ENCODE assay signal across 1 fruit fly cellular context in genomic region chr2L:297480-298284, dm6.
TF ChIP-seq lines count a peak whose summit lies in the region.

TSS of gene Pi3K21B (plus strand) at chr2L:297880.

TF ChIP-seq in whole organism, embryonic, 481 proteins besides CTCF, POLR2A, EP300 and RAD21 (continued from another document and continues in another):
- TF ChIP-seq Asciz (GFP tag; optimal IDR thresholded peaks at IDR 0.05; lab: Kevin White, UChicago) (peak; percentile 67), ewg (GFP tag; optimal IDR thresholded peaks at IDR 0.05; lab: Kevin White, UChicago) (peak; percentile 74), az2 (GFP tag; optimal IDR thresholded peaks at IDR 0.05; lab: Kevin White, UChicago) (peak; percentile 87), B-H1 (GFP tag; IDR thresholded peaks at IDR 0.05; lab: Robert Waterston, UW) (peak; percentile 74), CG6791 (GFP tag; IDR thresholded peaks at IDR 0.05; lab: Robert Waterston, UW; ENCODE audit: partially characterized antibody) (peak; percentile 73), GATAe (GFP tag; conservative IDR thresholded peaks at IDR 0.05; lab: Robert Waterston, UW) (no peak), run (tag; optimal IDR thresholded peaks at IDR 0.05; lab: Kevin White, UChicago) (peak; percentile 67), Lim3 (GFP tag; IDR thresholded peaks at IDR 0.05; lab: Robert Waterston, UW) (no peak), CoRest (tag; optimal IDR thresholded peaks at IDR 0.05; lab: Kevin White, UChicago) (peak; percentile 95), Tbp (GFP tag; optimal IDR thresholded peaks at IDR 0.05; lab: Kevin White, UChicago) (no peak), tio (GFP tag; optimal IDR thresholded peaks at IDR 0.05; lab: Kevin White, UChicago) (peak; percentile 93), cg (GFP tag; optimal IDR thresholded peaks at IDR 0.05; lab: Kevin White, UChicago) (peak; percentile 98), CG17612 (GFP tag; IDR thresholded peaks at IDR 0.05; lab: Robert Waterston, UW) (peak; percentile 52; the same call in 1 of the 2 replicates), HLH3B (GFP tag; IDR thresholded peaks at IDR 0.05; lab: Robert Waterston, UW) (peak; percentile 69), CG2116 (GFP tag; optimal IDR thresholded peaks at IDR 0.05; lab: Kevin White, UChicago) (peak; percentile 81), CG11085 (GFP tag; IDR thresholded peaks at IDR 0.05; lab: Robert Waterston, UW) (peak; percentile 54; the same call in 1 of the 2 replicates), Hr78 (GFP tag; optimal IDR thresholded peaks at IDR 0.05; lab: Kevin White, UChicago) (peak in 1 of 2 experiments; percentile 27), salm (tag; optimal IDR thresholded peaks at IDR 0.05; lab: Kevin White, UChicago) (peak; percentile 60), nerfin-2 (GFP tag; IDR thresholded peaks at IDR 0.05; lab: Robert Waterston, UW; ENCODE audit: partially characterized antibody) (no peak), phol (tag; optimal IDR thresholded peaks at IDR 0.05; lab: Kevin White, UChicago) (peak; percentile 93), cas (GFP tag; IDR thresholded peaks at IDR 0.05; lab: Robert Waterston, UW) (peak; percentile 30; the same call in 1 of the 2 replicates), Camta (GFP tag; optimal IDR thresholded peaks at IDR 0.05; lab: Kevin White, UChicago) (peak; percentile 90), ttk (GFP tag; IDR thresholded peaks at IDR 0.05; lab: Robert Waterston, UW) (peak; percentile 84), CG12769 (tag; optimal IDR thresholded peaks at IDR 0.05; lab: Kevin White, UChicago) (peak; percentile 81), Hand (GFP tag; optimal IDR thresholded peaks at IDR 0.05; lab: Kevin White, UChicago) (peak; percentile 73), Ets97D (GFP tag; optimal IDR thresholded peaks at IDR 0.05; lab: Kevin White, UChicago) (peak; percentile 88), Jarid2 (GFP tag; optimal IDR thresholded peaks at IDR 0.05; lab: Kevin White, UChicago) (peak; percentile 59), nmo (GFP tag; optimal IDR thresholded peaks at IDR 0.05; lab: Kevin White, UChicago) (peak; percentile 93), slbo (GFP tag; IDR thresholded peaks at IDR 0.05; lab: Robert Waterston, UW) (peak; percentile 96), CG3281 (GFP tag; optimal IDR thresholded peaks at IDR 0.05; lab: Kevin White, UChicago) (peak; percentile 94), Sry-δ (GFP tag; optimal IDR thresholded peaks at IDR 0.05; lab: Kevin White, UChicago) (peak; percentile 62), CG43689 (GFP tag; IDR thresholded peaks at IDR 0.05; lab: Robert Waterston, UW) (no peak; the same call in none of the 2 replicates), sob (GFP tag; IDR thresholded peaks at IDR 0.05; lab: Robert Waterston, UW) (peak; percentile 93), trh (GFP tag; optimal IDR thresholded peaks at IDR 0.05; lab: Kevin White, UChicago) (peak; percentile 78), CG5953 (GFP tag; IDR thresholded peaks at IDR 0.05; lab: Robert Waterston, UW) (peak; percentile 82), CG6854 (GFP tag; optimal IDR thresholded peaks at IDR 0.05; lab: Kevin White, UChicago) (peak; percentile 29), dimm (GFP tag; IDR thresholded peaks at IDR 0.05; lab: Robert Waterston, UW) (peak; percentile 64), CG4404 (GFP tag; IDR thresholded peaks at IDR 0.05; lab: Robert Waterston, UW) (peak; percentile 77), HHEX (GFP tag; optimal IDR thresholded peaks at IDR 0.05; lab: Kevin White, UChicago) (peak; percentile 85), tll (GFP tag; optimal IDR thresholded peaks at IDR 0.05; lab: Kevin White, UChicago) (no peak), cato (GFP tag; optimal IDR thresholded peaks at IDR 0.05; lab: Kevin White, UChicago; ENCODE audit: borderline replicate concordance) (peak; percentile 84), Awh (GFP tag; IDR thresholded peaks at IDR 0.05; lab: Robert Waterston, UW) (0 out of 2 replicates have a peak, but pooled peaks have one; percentile 51), pan (optimal IDR thresholded peaks at IDR 0.05; lab: Kevin White, UChicago) (no peak), pan (GFP tag; optimal IDR thresholded peaks at IDR 0.05 in 1 of 2, IDR thresholded peaks at IDR 0.05 in 1 of 2) (peak in 1 of 2 experiments; percentile 75), CG9817 (tag; optimal IDR thresholded peaks at IDR 0.05; lab: Kevin White, UChicago) (peak; percentile 93), CG10431 (GFP tag; optimal IDR thresholded peaks at IDR 0.05; lab: Kevin White, UChicago) (peak; percentile 78), hbn (GFP tag; IDR thresholded peaks at IDR 0.05; lab: Robert Waterston, UW; ENCODE audit: partially characterized antibody) (no peak), CG7839 (tag; optimal IDR thresholded peaks at IDR 0.05; lab: Kevin White, UChicago) (peak; percentile 91), CG9727 (GFP tag; optimal IDR thresholded peaks at IDR 0.05; lab: Kevin White, UChicago) (peak; percentile 87), CG10267 (tag; optimal IDR thresholded peaks at IDR 0.05; lab: Kevin White, UChicago) (peak; percentile 98), E2f2 (GFP tag; IDR thresholded peaks at IDR 0.05; lab: Robert Waterston, UW) (peak; percentile 88), Dip3 (GFP tag; optimal IDR thresholded peaks at IDR 0.05; lab: Kevin White, UChicago) (peak; percentile 95), Med (GFP tag; lab: Kevin White, UChicago) (peak; percentile 99), slp2 (GFP tag; optimal IDR thresholded peaks at IDR 0.05; lab: Kevin White, UChicago) (peak; percentile 78), CG17385 (GFP tag; optimal IDR thresholded peaks at IDR 0.05; lab: Kevin White, UChicago) (peak; percentile 83), so (GFP tag; IDR thresholded peaks at IDR 0.05; lab: Robert Waterston, UW) (peak; percentile 83), corto (GFP tag; optimal IDR thresholded peaks at IDR 0.05; lab: Kevin White, UChicago) (peak; percentile 78), nom (GFP tag; optimal IDR thresholded peaks at IDR 0.05; lab: Kevin White, UChicago) (peak; percentile 59), CG10959 (GFP tag; IDR thresholded peaks at IDR 0.05; lab: Robert Waterston, UW) (peak; percentile 78), lov (optimal IDR thresholded peaks at IDR 0.05; lab: Kevin White, UChicago) (no peak), lov (GFP tag; IDR thresholded peaks at IDR 0.05; lab: Robert Waterston, UW) (0 out of 3 replicates have a peak, but pooled peaks have one; percentile 4), Usf (GFP tag; optimal IDR thresholded peaks at IDR 0.05; lab: Kevin White, UChicago) (peak; percentile 80), CG2129 (GFP tag; IDR thresholded peaks at IDR 0.05; lab: Robert Waterston, UW; ENCODE audit: partially characterized antibody) (no peak), CG8281 (tag; optimal IDR thresholded peaks at IDR 0.05; lab: Kevin White, UChicago) (peak; percentile 73), CHES-1-like (GFP tag; optimal IDR thresholded peaks at IDR 0.05; lab: Kevin White, UChicago) (peak; percentile 87), Hmr (GFP tag; optimal IDR thresholded peaks at IDR 0.05; lab: Kevin White, UChicago) (peak; percentile 93), CG8388 (GFP tag; optimal IDR thresholded peaks at IDR 0.05; lab: Kevin White, UChicago) (peak; percentile 80), seq (GFP tag; IDR thresholded peaks at IDR 0.05; lab: Robert Waterston, UW) (peak; percentile 70), CG2712 (tag; optimal IDR thresholded peaks at IDR 0.05; lab: Kevin White, UChicago) (peak; percentile 92), CG15514 (GFP tag; optimal IDR thresholded peaks at IDR 0.05; lab: Kevin White, UChicago) (peak; percentile 78), bsh (GFP tag; optimal IDR thresholded peaks at IDR 0.05; lab: Kevin White, UChicago) (peak; percentile 49 to 84), Ets65A (GFP tag; lab: Kevin White, UChicago) (peak; percentile 100), CG10274 (GFP tag; optimal IDR thresholded peaks at IDR 0.05; lab: Kevin White, UChicago) (peak; percentile 50), croc (GFP tag; conservative IDR thresholded peaks at IDR 0.05; lab: Robert Waterston, UW) (peak; percentile 67), CG18262 (tag; optimal IDR thresholded peaks at IDR 0.05; lab: Kevin White, UChicago) (peak; percentile 88), sd (tag; optimal IDR thresholded peaks at IDR 0.05; lab: Kevin White, UChicago) (peak; percentile 70), NK7.1 (GFP tag; optimal IDR thresholded peaks at IDR 0.05; lab: Kevin White, UChicago) (peak; percentile 59), CG7271 (tag; optimal IDR thresholded peaks at IDR 0.05; lab: Kevin White, UChicago) (peak; percentile 21), ranshi (GFP tag; IDR thresholded peaks at IDR 0.05; lab: Robert Waterston, UW) (peak; percentile 85; the same call in 1 of the 2 replicates), D19B (GFP tag; optimal IDR thresholded peaks at IDR 0.05; lab: Kevin White, UChicago) (peak; percentile 68), tgo (GFP tag; IDR thresholded peaks at IDR 0.05; lab: Robert Waterston, UW) (peak; percentile 84), Mes4 (GFP tag; optimal IDR thresholded peaks at IDR 0.05; lab: Kevin White, UChicago) (peak; percentile 80), Atf3 (GFP tag; optimal IDR thresholded peaks at IDR 0.05; lab: Kevin White, UChicago) (peak; percentile 86), CG10209 (GFP tag; optimal IDR thresholded peaks at IDR 0.05; lab: Kevin White, UChicago) (peak; percentile 92), sim (GFP tag; IDR thresholded peaks at IDR 0.05; lab: Robert Waterston, UW) (no peak), CG10321 (GFP tag; IDR thresholded peaks at IDR 0.05; lab: Robert Waterston, UW) (peak; percentile 20; the same call in 1 of the 2 replicates), CG11456 (GFP tag; IDR thresholded peaks at IDR 0.05; lab: Robert Waterston, UW) (peak; percentile 96), stc (GFP tag; IDR thresholded peaks at IDR 0.05; lab: Robert Waterston, UW) (peak; percentile 66), CG2875 (GFP tag; optimal IDR thresholded peaks at IDR 0.05; lab: Kevin White, UChicago) (peak; percentile 74), scrt (GFP tag; optimal IDR thresholded peaks at IDR 0.05; lab: Kevin White, UChicago) (peak; percentile 70), CG8478 (optimal IDR thresholded peaks at IDR 0.05; lab: Kevin White, UChicago) (peak; percentile 78), CG1024 (GFP tag; IDR thresholded peaks at IDR 0.05; lab: Robert Waterston, UW) (no peak; the same call in none of the 2 replicates), CG1647 (GFP tag; optimal IDR thresholded peaks at IDR 0.05; lab: Kevin White, UChicago) (peak; percentile 95), CG4820 (GFP tag; optimal IDR thresholded peaks at IDR 0.05; lab: Kevin White, UChicago) (peak; percentile 88), CG18599 (GFP tag; optimal IDR thresholded peaks at IDR 0.05; lab: Kevin White, UChicago) (peak; percentile 92), Ravus (GFP tag; IDR thresholded peaks at IDR 0.05; lab: Robert Waterston, UW) (peak; percentile 33), hth (optimal IDR thresholded peaks at IDR 0.05; lab: Kevin White, UChicago) (no peak), Lhr (GFP tag; optimal IDR thresholded peaks at IDR 0.05; lab: Kevin White, UChicago) (peak; percentile 60), CG5245 (GFP tag; optimal IDR thresholded peaks at IDR 0.05; lab: Kevin White, UChicago) (peak; percentile 87), sisA (GFP tag; IDR thresholded peaks at IDR 0.05; lab: Robert Waterston, UW) (peak; percentile 91), Fer1 (GFP tag; optimal IDR thresholded peaks at IDR 0.05; lab: Kevin White, UChicago) (peak; percentile 86), lab (GFP tag; optimal IDR thresholded peaks at IDR 0.05; lab: Kevin White, UChicago) (peak; percentile 92), lmd (GFP tag; IDR thresholded peaks at IDR 0.05; lab: Robert Waterston, UW) (peak; percentile 90), CG32767 (GFP tag; IDR thresholded peaks at IDR 0.05; lab: Robert Waterston, UW) (peak; percentile 72; the same call in 1 of the 2 replicates), eyg (GFP tag; optimal IDR thresholded peaks at IDR 0.05; lab: Kevin White, UChicago) (peak; percentile 78), CG30403 (GFP tag; optimal IDR thresholded peaks at IDR 0.05; lab: Kevin White, UChicago) (peak; percentile 96), CrebB (tag; optimal IDR thresholded peaks at IDR 0.05; lab: Kevin White, UChicago) (peak; percentile 66), CG8359 (GFP tag; optimal IDR thresholded peaks at IDR 0.05; lab: Kevin White, UChicago; ENCODE audit: borderline replicate concordance) (peak; percentile 58), br (optimal IDR thresholded peaks at IDR 0.05; lab: Kevin White, UChicago) (no peak), CG2199 (GFP tag; IDR thresholded peaks at IDR 0.05; lab: Robert Waterston, UW) (no peak), Bteb2 (GFP tag; optimal IDR thresholded peaks at IDR 0.05; lab: Kevin White, UChicago) (peak; percentile 83), row (GFP tag; IDR thresholded peaks at IDR 0.05; lab: Robert Waterston, UW) (peak; percentile 86), CG10543 (GFP tag; optimal IDR thresholded peaks at IDR 0.05; lab: Kevin White, UChicago) (peak; percentile 92), ato (GFP tag; IDR thresholded peaks at IDR 0.05; lab: Robert Waterston, UW; ENCODE audit: partially characterized antibody) (no peak), rib (GFP tag; IDR thresholded peaks at IDR 0.05; lab: Robert Waterston, UW) (peak; percentile 51; the same call in 1 of the 2 replicates), otp (GFP tag; IDR thresholded peaks at IDR 0.05; lab: Robert Waterston, UW) (peak; percentile 84), TFAM (GFP tag; optimal IDR thresholded peaks at IDR 0.05; lab: Kevin White, UChicago) (no peak), kni (GFP tag; optimal IDR thresholded peaks at IDR 0.05; lab: Kevin White, UChicago) (peak; percentile 87), cad (GFP tag; optimal IDR thresholded peaks at IDR 0.05; lab: Kevin White, UChicago) (no peak), CG9876 (GFP tag; optimal IDR thresholded peaks at IDR 0.05; lab: Kevin White, UChicago) (peak; percentile 93), kay (GFP tag; optimal IDR thresholded peaks at IDR 0.05; lab: Kevin White, UChicago) (peak; percentile 91), Xbp1 (GFP tag; optimal IDR thresholded peaks at IDR 0.05; lab: Kevin White, UChicago) (peak; percentile 95), CG3726 (GFP tag; IDR thresholded peaks at IDR 0.05; lab: Robert Waterston, UW) (peak; percentile 75; the same call in 1 of the 3 replicates), Gug (GFP tag; IDR thresholded peaks at IDR 0.05; lab: Robert Waterston, UW) (peak; percentile 82), CG14667 (GFP tag; IDR thresholded peaks at IDR 0.05; lab: Robert Waterston, UW) (peak; percentile 66), CG6254 (GFP tag; optimal IDR thresholded peaks at IDR 0.05; lab: Kevin White, UChicago) (peak; percentile 77), zf30C (GFP tag; optimal IDR thresholded peaks at IDR 0.05; lab: Kevin White, UChicago) (peak; percentile 10), CG10366 (GFP tag; IDR thresholded peaks at IDR 0.05; lab: Robert Waterston, UW) (peak; percentile 83), Sox102F (GFP tag; optimal IDR thresholded peaks at IDR 0.05; lab: Kevin White, UChicago) (peak; percentile 87), CG9797 (GFP tag; optimal IDR thresholded peaks at IDR 0.05; lab: Kevin White, UChicago) (peak; percentile 46)
